Worm (Caenorhabditis elegans) whole organism, L4/young adult: Measurements from ENCODE around the gene C44C11.6.

Experiments used
- W03F9.2 ChIP-seq: fragments of 150-350 bp; optimal IDR thresholded peaks from 2 replicates; lab custom pipeline; 2014; ENCODE audit warnings: missing biosample characterization, missing genetic modification characterization
- dao-5 ChIP-seq: sonication (generic microtip); optimal IDR thresholded peaks from 2 replicates; lab custom pipeline; 2016; ENCODE audit warnings: missing genotype, missing genetic modification characterization, moderate library complexity, missing compliant biosample characterization
- him-1 ChIP-seq: sonication (generic microtip); optimal IDR thresholded peaks from 2 replicates; lab custom pipeline; 2016; ENCODE audit warnings: missing genotype, missing genetic modification reagents, missing genetic modification characterization, missing compliant biosample characterization

C44C11.6 gene

DNA sequence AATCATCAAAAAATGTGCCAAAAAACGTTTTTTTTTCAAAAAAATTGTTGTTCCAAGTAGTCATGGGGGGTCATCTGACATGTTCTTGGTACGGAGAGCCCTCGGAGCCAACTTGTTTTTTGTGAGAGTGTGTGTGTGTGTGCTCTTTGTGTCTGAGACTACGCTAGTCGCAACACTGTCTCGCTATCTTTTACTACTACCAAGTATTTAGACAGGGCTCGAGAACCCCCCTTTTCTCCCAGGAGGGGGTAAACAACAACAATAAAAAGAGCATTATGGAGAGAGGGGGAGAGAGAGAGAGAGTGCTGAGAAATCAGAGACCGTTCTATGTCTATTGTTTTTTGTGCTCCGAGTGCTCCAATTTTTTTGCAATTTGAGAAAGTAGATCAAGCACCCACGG, 34.2 kb downstream of the C44C11.6 start:
- TF ChIP-seq him-1 (peak; percentile 12), dao-5 (tag; lab: Kevin White, UChicago) (no peak)

DNA sequence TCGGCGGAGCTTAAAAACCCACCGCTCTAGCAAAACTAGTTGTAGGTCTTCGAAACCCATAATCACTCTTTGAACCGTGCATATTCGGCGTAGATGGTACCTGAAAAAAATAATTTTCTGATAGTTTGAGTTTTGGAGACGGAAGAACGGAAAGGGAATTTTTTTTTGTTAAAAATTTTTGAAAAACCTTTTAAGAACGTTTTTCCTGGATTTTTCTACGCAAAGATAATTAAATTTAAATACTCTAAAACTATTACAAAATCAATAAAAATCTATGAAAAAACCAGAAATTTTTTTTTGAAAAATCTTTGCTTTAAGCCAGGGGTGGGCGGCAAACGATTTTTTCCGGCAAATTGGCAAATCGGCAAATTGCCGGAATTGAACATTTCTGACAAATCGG, 34.8 kb downstream of the C44C11.6 start, which contains the start of gene marc-5:
Gene marc-5 (minus strand): TSS at position 101 of the 400 bp plus-strand sequence.
- no peak for TF ChIP-seq dao-5 (tag; lab: Kevin White, UChicago)
- no peak for TF ChIP-seq him-1
- TF ChIP-seq W03F9.2 (tag; lab: Kevin White, UChicago): no peak

DNA sequence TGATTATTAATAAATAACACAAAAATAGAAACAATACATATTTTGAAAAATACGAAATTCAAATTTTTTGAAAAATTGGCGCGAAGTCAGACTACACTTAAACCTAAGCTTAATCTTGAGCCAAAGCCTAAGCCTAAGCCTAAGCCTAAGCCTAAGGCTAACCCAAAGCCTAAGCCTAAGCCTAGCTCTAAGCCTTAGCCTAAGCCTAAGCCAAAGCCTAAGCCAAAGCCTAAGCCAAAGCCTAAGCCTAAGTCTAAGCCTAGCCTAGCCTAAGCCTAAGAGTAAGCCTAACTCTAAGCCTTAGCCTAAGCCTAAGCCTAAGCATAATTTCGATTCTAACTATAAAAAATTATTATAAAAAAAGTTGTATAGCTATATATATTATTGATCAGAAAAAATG, 36.3 kb downstream of the C44C11.6 start:
- no peak for TF ChIP-seq W03F9.2 (tag; lab: Kevin White, UChicago)
- no peak for TF ChIP-seq dao-5 (tag; lab: Kevin White, UChicago)
- TF ChIP-seq him-1: no peak

DNA sequence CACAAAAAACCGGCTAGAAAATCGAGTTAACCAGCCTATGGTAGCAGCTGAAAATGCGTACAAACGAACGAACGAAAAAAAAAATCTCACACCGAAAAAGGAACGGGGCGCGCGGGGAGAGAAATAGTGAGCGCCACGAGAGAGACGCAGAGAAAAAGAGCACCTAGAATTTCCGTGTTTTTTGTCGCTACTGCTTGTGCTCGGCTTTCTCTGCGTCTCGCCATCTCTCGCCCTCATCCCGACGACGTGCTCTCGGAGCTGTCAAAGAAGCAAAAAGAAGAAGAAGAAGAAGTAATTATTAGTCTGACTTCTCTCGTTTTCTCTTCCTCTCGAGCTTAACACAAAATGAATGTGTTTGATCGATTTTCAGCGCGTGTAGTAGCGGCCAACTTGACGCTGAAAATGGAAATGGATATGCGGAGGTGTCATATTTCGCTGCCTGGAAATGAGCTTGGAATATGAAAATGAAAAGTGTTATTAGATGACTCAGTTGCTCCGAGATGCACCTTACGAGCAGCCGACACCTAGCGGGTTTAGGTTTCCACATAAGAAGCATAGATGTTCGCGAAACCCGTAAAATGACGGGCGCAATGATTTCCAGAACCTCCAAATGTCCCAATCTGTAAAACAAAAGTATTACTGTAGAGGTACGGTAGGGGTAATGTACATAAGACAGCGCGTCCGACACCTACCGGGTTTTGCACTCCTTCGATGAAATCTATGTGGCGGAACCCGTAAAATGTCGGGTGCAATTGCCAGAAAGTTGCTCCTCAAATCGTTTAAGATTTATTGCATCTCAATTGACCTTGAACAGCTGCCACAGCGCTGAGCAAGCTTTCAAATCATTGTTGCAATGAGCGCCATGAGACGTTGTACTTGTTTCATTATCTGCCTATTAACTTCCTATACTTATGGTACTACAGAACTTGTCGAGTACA, 38.3 kb downstream of the C44C11.6 start, which contains the start of gene btb-14:
Gene btb-14 (plus strand): TSS at position 839 of the 938 bp plus-strand sequence.
- no peak for TF ChIP-seq W03F9.2 (tag; lab: Kevin White, UChicago)
- TF ChIP-seq him-1: peak; percentile 11
- TF ChIP-seq dao-5 (tag; lab: Kevin White, UChicago): no peak

DNA sequence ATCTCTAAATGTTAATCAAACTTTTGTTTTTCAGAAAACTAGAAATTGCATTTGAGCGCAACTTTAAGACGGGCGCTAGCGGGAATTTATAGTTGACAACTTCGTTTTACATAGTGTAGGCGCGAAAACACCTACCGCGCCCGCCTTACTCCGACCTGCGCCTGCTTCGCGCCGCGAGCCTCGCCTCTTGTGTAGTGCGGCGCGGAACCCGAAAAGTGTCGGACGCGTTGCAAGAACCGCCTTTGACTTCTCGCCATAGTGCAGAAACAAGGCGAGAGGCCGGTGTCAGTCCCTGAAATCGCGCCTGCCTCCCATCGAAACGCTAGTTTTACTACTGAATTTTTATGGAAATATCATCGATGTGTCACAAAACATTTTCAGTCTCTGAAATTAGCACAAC, 41.2 kb downstream of the C44C11.6 start:
- TF ChIP-seq W03F9.2 (tag; lab: Kevin White, UChicago) (no peak), him-1 (no peak), dao-5 (tag; lab: Kevin White, UChicago) (no peak)

DNA sequence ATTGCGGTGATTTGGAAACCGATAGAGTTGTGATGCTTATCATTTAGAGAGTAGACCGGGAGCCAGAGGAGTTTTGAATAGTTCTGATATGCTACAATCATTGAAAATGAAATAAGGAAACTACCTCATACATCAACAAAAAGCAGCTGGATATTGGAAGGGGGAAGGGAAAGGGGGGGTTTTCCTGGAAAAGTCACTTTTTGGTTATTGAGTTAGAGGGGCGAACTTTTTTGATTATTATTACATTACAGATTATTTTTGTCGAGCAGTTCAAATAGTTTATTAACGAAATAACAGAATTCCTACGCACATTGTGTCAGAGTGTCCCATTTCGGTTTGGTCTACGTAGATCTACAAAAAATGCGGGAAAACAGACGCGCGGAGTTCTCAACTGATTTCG, 42.2 kb downstream of the C44C11.6 start, which contains the start of gene sre-42:
Gene sre-42 (minus strand): TSS at position 101 of the 400 bp plus-strand sequence.
- no peak for TF ChIP-seq W03F9.2 (tag; lab: Kevin White, UChicago)
- no peak for TF ChIP-seq him-1
- no peak for TF ChIP-seq dao-5 (tag; lab: Kevin White, UChicago)

DNA sequence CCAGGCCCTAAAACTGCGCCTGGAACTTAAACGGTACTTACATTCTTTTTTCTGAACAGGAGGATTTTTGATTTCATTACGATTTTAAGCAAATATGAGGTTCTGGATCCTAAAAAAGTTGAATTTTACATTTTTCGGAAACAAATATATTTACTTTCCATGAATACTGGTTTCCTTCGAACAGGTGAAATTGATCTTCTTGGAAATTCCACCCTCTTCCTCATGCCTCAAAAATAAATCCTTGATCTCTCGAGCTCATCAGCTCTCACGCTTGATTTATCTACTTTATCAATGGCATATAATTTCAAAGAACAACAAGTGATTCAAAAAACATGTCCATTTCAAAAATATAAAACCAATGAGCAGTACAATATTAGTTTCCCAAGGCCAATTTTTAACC, 42.9 kb downstream of the C44C11.6 start:
- TF ChIP-seq W03F9.2 (tag; lab: Kevin White, UChicago): no peak
- no peak for TF ChIP-seq dao-5 (tag; lab: Kevin White, UChicago)
- TF ChIP-seq him-1: no peak

DNA sequence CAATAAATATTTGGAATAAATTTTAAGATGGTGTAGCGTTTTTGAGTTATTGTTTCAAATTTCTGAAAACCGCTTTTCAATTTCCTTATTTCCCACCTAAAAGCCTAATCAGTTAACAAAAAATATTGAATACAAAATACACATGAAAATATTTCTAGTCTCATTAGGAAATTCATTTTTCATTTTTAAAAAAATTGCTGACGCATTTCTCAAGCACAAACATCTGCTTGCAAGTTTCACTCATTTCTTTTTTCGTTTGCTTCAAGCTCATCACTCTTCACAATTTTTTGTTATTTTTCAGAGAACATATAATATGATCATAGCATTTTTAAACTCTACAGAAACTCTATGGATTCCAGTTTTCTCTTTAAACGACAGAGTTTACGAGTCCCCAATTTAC, 43.4 kb downstream of the C44C11.6 start, which contains the start of gene sre-41:
Gene sre-41 (plus strand): TSS at position 301 of the 400 bp plus-strand sequence.
- no peak for TF ChIP-seq him-1
- no peak for TF ChIP-seq dao-5 (tag; lab: Kevin White, UChicago)
- no peak for TF ChIP-seq W03F9.2 (tag; lab: Kevin White, UChicago)

DNA sequence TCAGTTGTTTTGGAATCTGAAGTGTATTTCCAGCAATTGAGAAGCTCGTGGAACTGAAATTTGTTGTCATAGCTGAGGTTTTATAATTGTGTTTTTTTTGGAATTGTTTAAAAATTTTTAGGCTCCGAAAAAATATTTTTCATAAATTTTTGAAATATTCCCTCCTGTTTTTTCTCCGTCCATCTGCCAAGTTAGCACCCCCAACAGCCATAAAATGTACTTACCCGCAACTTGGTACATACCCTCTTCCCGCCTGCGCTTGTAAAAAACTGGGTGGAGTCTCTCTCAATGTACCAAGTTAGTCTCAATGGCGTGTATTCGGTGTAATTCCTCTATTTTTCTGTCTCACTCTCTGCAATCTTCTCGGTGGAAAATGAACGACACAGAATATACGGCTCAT, 45.2 kb downstream of the C44C11.6 start, which contains the start of gene Y57A10B.6:
Gene Y57A10B.6 (plus strand): TSS at position 301 of the 400 bp plus-strand sequence.
- TF ChIP-seq dao-5 (tag; lab: Kevin White, UChicago) (no peak), him-1 (no peak)

DNA sequence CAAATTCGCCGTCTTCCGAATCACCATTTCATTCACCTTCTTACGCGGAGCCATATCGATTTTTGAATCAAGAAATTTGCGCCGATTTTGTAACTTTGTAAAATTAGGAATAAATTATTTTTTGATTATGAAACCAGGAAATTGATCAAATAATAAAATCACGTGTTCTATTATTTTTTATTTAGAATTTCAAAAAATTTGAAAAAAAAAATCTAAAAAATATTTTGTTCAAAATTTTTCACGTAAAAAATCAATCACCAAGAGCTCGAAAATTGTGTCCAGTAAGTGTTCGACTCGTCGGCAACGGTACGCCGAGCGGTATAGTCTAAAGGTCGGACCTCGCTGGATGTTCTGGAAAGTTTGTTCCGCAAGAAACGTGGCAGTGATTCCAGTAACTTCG, 49.1 kb downstream of the C44C11.6 start, which contains the start of gene Y57A10B.7:
Gene Y57A10B.7 (minus strand): TSS at position 101 of the 400 bp plus-strand sequence.
- TF ChIP-seq dao-5 (tag; lab: Kevin White, UChicago) (no peak), W03F9.2 (tag; lab: Kevin White, UChicago) (no peak), him-1 (no peak)

DNA sequence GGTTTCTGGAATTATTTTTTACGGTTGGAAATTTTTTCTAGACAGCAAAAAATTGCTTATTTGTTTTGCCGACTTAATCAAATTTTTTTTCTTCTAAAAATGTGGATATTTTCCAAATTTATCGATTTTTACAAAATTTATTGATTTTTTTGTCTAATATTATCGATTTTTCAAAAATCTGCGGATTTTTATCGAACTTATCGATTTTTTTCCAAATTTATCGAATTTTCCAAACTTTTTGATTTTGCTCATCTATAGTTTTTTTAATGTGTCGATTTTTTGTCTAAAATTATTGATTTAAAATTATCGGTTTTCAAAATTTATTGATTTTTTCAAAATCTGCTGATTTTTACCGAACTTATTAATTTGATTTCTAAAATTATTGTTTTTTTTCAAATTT, 49.5 kb downstream of the C44C11.6 start:
- TF ChIP-seq dao-5 (tag; lab: Kevin White, UChicago) (no peak), W03F9.2 (tag; lab: Kevin White, UChicago) (no peak), him-1 (no peak)
